Worm (Caenorhabditis elegans) whole organism, young adult: ENCODE measurements around the gene Y25C1A.8.

ENCODE experiments used
- B0035.1 ChIP-seq: sonication (generic microtip); optimal IDR thresholded peaks from 2 replicates; lab custom pipeline; 2016; ENCODE audit warnings: missing genetic modification characterization, mild to moderate bottlenecking, missing compliant biosample characterization, missing genotype, missing genetic modification reagents
- C06A6.2 ChIP-seq: fragments of 200-800 bp; sonication (Bioruptor generic); conservative IDR thresholded peaks from 2 replicates; pipeline ENCODE4 v1.3.6; 2022; ENCODE audit warnings: missing genetic modification characterization, missing compliant biosample characterization
- C17E4.6 ChIP-seq: fragments of 200-800 bp; sonication (Bioruptor generic); IDR thresholded peaks from 2 replicates; pipeline ENCODE4 v1.3.6; 2022; ENCODE audit warnings: missing genetic modification reagents, missing genetic modification characterization, missing compliant biosample characterization
- F22D6.2 ChIP-seq: sonication (generic microtip); optimal IDR thresholded peaks from 2 replicates; lab custom pipeline; 2016; ENCODE audit warnings: mild to moderate bottlenecking, missing genetic modification characterization, missing compliant biosample characterization
- F49E8.2 ChIP-seq: sonication (generic microtip); optimal IDR thresholded peaks from 3 replicates; lab custom pipeline; 2017; ENCODE audit warnings: missing genetic modification characterization, mild to moderate bottlenecking, missing compliant biosample characterization, antibody characterized with exemption, moderate library complexity; ENCODE audit not compliant: insufficient read depth
- K12H6.12 ChIP-seq: fragments of 200-800 bp; sonication (Bioruptor generic); optimal IDR thresholded peaks from 2 replicates; lab custom pipeline; 2018; ENCODE audit warnings: mild to moderate bottlenecking, missing genetic modification characterization, missing compliant biosample characterization
- Y53F4B.3 ChIP-seq: fragments of 200-800 bp; sonication (Bioruptor generic); IDR thresholded peaks from 2 replicates; pipeline ENCODE4 v1.3.6; 2022; ENCODE audit warnings: missing genetic modification reagents, missing genetic modification characterization, missing compliant biosample characterization
- Y95B8A.8 ChIP-seq: fragments of 200-800 bp; sonication (Bioruptor generic); IDR thresholded peaks from 2 replicates; pipeline ENCODE4 v1.3.6; 2022; ENCODE audit warnings: missing genetic modification reagents, missing genetic modification characterization, missing compliant biosample characterization
- ZK185.1 ChIP-seq: sonication (generic microtip); optimal IDR thresholded peaks from 2 replicates; lab custom pipeline; 2016; ENCODE audit warnings: mild to moderate bottlenecking, missing genetic modification characterization, missing compliant biosample characterization; ENCODE audit not compliant: poor library complexity, severe bottlenecking
- ama-1 ChIP-seq, 3 experiments: fragments of 150-350 bp in 1 of 3; sonication (generic microtip) in 2 of 3; optimal IDR thresholded peaks; 2 replicates each; lab custom pipeline; 2014 to 2018; ENCODE audit warnings: missing biosample characterization in 2 of 3, missing genetic modification characterization in 2 of 3, missing genetic modification reagents in 2 of 3
- aptf-2 ChIP-seq: fragments of 200-800 bp; sonication (Bioruptor generic); conservative IDR thresholded peaks from 2 replicates; pipeline ENCODE4 v1.3.6; 2022; ENCODE audit warnings: missing genetic modification reagents, missing genetic modification characterization, missing compliant biosample characterization
- aptf-3 ChIP-seq: fragments of 200-800 bp; sonication (Bioruptor generic); IDR thresholded peaks from 2 replicates; pipeline ENCODE4 v1.3.6; 2022; ENCODE audit warnings: missing genetic modification characterization, missing compliant biosample characterization
- atf-7 ChIP-seq: sonication (generic microtip); optimal IDR thresholded peaks from 2 replicates; lab custom pipeline; 2017; ENCODE audit warnings: mild to moderate bottlenecking, missing genetic modification characterization, missing compliant biosample characterization
- attf-3 ChIP-seq: fragments of 200-800 bp; sonication (Bioruptor generic); conservative IDR thresholded peaks from 2 replicates; pipeline ENCODE4 v1.3.6; 2022; ENCODE audit warnings: missing genetic modification reagents, missing genetic modification characterization, missing compliant biosample characterization
- attf-5 ChIP-seq: fragments of 200-800 bp; sonication (Bioruptor generic); optimal IDR thresholded peaks from 2 replicates; lab custom pipeline; 2018; ENCODE audit warnings: mild to moderate bottlenecking, missing genetic modification characterization, missing compliant biosample characterization
- attf-6 ChIP-seq: fragments of 200-800 bp; sonication (Bioruptor generic); IDR thresholded peaks from 2 replicates; pipeline ENCODE4 v1.3.6; 2022; ENCODE audit warnings: missing genetic modification reagents, missing genetic modification characterization, missing compliant biosample characterization
- bed-2 ChIP-seq: fragments of 200-800 bp; sonication (Bioruptor generic); IDR thresholded peaks from 2 replicates; pipeline ENCODE4 v1.3.6; 2022; ENCODE audit warnings: missing genetic modification reagents, missing genetic modification characterization, missing compliant biosample characterization
- cebp-2 ChIP-seq: fragments of 200-800 bp; sonication (Bioruptor generic); IDR thresholded peaks from 2 replicates; pipeline ENCODE4 v1.3.6; 2022; ENCODE audit warnings: missing genetic modification characterization, missing compliant biosample characterization
- dpl-1 ChIP-seq: fragments of 150-350 bp; optimal IDR thresholded peaks from 2 replicates; lab custom pipeline; 2014; ENCODE audit warnings: missing biosample characterization, missing genetic modification reagents, missing genetic modification characterization
- ekl-4 ChIP-seq: fragments of 200-800 bp; sonication (Bioruptor generic); IDR thresholded peaks from 2 replicates; pipeline ENCODE4 v1.3.6; 2022; ENCODE audit warnings: missing genetic modification reagents, missing genetic modification characterization, missing compliant biosample characterization
- gei-17 ChIP-seq: fragments of 200-800 bp; sonication (Bioruptor generic); optimal IDR thresholded peaks from 2 replicates; lab custom pipeline; 2018; ENCODE audit warnings: mild to moderate bottlenecking, missing genetic modification characterization, missing compliant biosample characterization
- hmg-1.2 ChIP-seq: fragments of 200-800 bp; sonication (Bioruptor generic); IDR thresholded peaks from 2 replicates; pipeline ENCODE4 v1.3.6; 2022; ENCODE audit warnings: missing genetic modification reagents, missing genetic modification characterization, missing compliant biosample characterization
- hmg-20 ChIP-seq: fragments of 200-800 bp; sonication (Bioruptor generic); IDR thresholded peaks from 2 replicates; pipeline ENCODE4 v1.3.6; 2022; ENCODE audit warnings: missing genetic modification reagents, missing genetic modification characterization, missing compliant biosample characterization
- lag-1 ChIP-seq: fragments of 200-800 bp; sonication (Bioruptor generic); IDR thresholded peaks from 2 replicates; pipeline ENCODE4 v1.3.6; 2022; ENCODE audit warnings: missing genetic modification reagents, missing genetic modification characterization, missing compliant biosample characterization
- let-607 ChIP-seq, 2 experiments: fragments of 200-800 bp in 1 of 2; sonication (Bioruptor generic) in 1 of 2; sonication (generic microtip) in 1 of 2; optimal IDR thresholded peaks; 2 replicates each; lab custom pipeline; 2016 to 2018; ENCODE audit warnings: mild to moderate bottlenecking in 2 of 2, missing compliant biosample characterization in 2 of 2, missing genetic modification characterization in 2 of 2, moderate library complexity in 2 of 2, missing genotype in 1 of 2
- lin-26 ChIP-seq: fragments of 200-800 bp; sonication (Bioruptor generic); IDR thresholded peaks from 2 replicates; pipeline ENCODE4 v1.3.6; 2022; ENCODE audit warnings: missing genetic modification reagents, missing genetic modification characterization, missing compliant biosample characterization
- lir-1 ChIP-seq: fragments of 200-800 bp; sonication (Bioruptor generic); conservative IDR thresholded peaks from 2 replicates; pipeline ENCODE4 v1.3.6; 2022; ENCODE audit warnings: missing genetic modification reagents, missing genetic modification characterization, missing compliant biosample characterization
- lsy-27 ChIP-seq: sonication (generic microtip); optimal IDR thresholded peaks from 2 replicates; lab custom pipeline; 2017; ENCODE audit warnings: missing genetic modification characterization, mild to moderate bottlenecking, missing compliant biosample characterization, antibody characterized with exemption, missing genotype, borderline replicate concordance; ENCODE audit not compliant: insufficient read depth
- nhr-120 ChIP-seq: fragments of 200-800 bp; sonication (Bioruptor generic); IDR thresholded peaks from 2 replicates; pipeline ENCODE4 v1.3.6; 2022; ENCODE audit warnings: missing genetic modification characterization, missing compliant biosample characterization
- nhr-179 ChIP-seq: sonication (generic microtip); optimal IDR thresholded peaks from 2 replicates; lab custom pipeline; 2016; ENCODE audit warnings: mild to moderate bottlenecking, missing genetic modification characterization, missing compliant biosample characterization
- nhr-80 ChIP-seq: sonication (generic microtip); optimal IDR thresholded peaks from 2 replicates; lab custom pipeline; 2016; ENCODE audit warnings: missing genetic modification characterization, missing compliant biosample characterization
- rcor-1 ChIP-seq: fragments of 200-800 bp; sonication (Bioruptor generic); IDR thresholded peaks from 2 replicates; pipeline ENCODE4 v1.3.6; 2022; ENCODE audit warnings: missing genetic modification reagents, missing genetic modification characterization, missing compliant biosample characterization
- rpc-1 ChIP-seq, 2 experiments: fragments of 150-350 bp in 1 of 2; sonication (generic microtip) in 1 of 2; optimal IDR thresholded peaks; 2 replicates each; lab custom pipeline; 2014 to 2018; ENCODE audit warnings: missing biosample characterization in 1 of 2, missing genetic modification characterization in 1 of 2, missing genetic modification reagents in 1 of 2, missing genotype in 1 of 2
- sdz-38 ChIP-seq: sonication (generic microtip); optimal IDR thresholded peaks from 2 replicates; lab custom pipeline; 2016; ENCODE audit warnings: missing genotype, missing genetic modification characterization, missing compliant biosample characterization
- snpc-1.3 ChIP-seq: sonication (generic microtip); optimal IDR thresholded peaks from 2 replicates; lab custom pipeline; 2017; ENCODE audit warnings: missing genetic modification characterization, mild to moderate bottlenecking, missing compliant biosample characterization, antibody characterized with exemption, moderate library complexity, missing genotype, missing genetic modification reagents; ENCODE audit not compliant: insufficient read depth
- snpc-3.4 ChIP-seq: sonication (generic microtip); optimal IDR thresholded peaks from 2 replicates; lab custom pipeline; 2017; ENCODE audit warnings: missing genetic modification characterization, mild to moderate bottlenecking, missing compliant biosample characterization, antibody characterized with exemption, moderate library complexity, missing genotype, missing genetic modification reagents
- sptf-2 ChIP-seq: fragments of 200-800 bp; sonication (Bioruptor generic); optimal IDR thresholded peaks from 2 replicates; lab custom pipeline; 2018; ENCODE audit warnings: mild to moderate bottlenecking, missing genetic modification characterization, missing compliant biosample characterization
- tbp1 ChIP-seq: fragments of 200-800 bp; sonication (Bioruptor generic); optimal IDR thresholded peaks from 2 replicates; lab custom pipeline; 2018; ENCODE audit warnings: mild to moderate bottlenecking, missing genetic modification characterization, missing compliant biosample characterization
- xnd-1 ChIP-seq: sonication (generic microtip); optimal IDR thresholded peaks from 2 replicates; lab custom pipeline; 2016; ENCODE audit warnings: missing genotype, missing genetic modification reagents, missing genetic modification characterization, missing compliant biosample characterization
- ztf-18 ChIP-seq: sonication (generic microtip); optimal IDR thresholded peaks from 2 replicates; lab custom pipeline; 2016; ENCODE audit warnings: missing genotype, mild to moderate bottlenecking, missing genetic modification characterization, missing compliant biosample characterization
- ztf-26 ChIP-seq: sonication (generic microtip); optimal IDR thresholded peaks from 2 replicates; lab custom pipeline; 2017; ENCODE audit warnings: missing genetic modification characterization, missing compliant biosample characterization
- ztf-6 ChIP-seq: fragments of 200-800 bp; sonication (Bioruptor generic); IDR thresholded peaks from 2 replicates; pipeline ENCODE4 v1.3.6; 2022; ENCODE audit warnings: missing genetic modification reagents, missing genetic modification characterization, missing compliant biosample characterization

Y25C1A.8 gene

DNA sequence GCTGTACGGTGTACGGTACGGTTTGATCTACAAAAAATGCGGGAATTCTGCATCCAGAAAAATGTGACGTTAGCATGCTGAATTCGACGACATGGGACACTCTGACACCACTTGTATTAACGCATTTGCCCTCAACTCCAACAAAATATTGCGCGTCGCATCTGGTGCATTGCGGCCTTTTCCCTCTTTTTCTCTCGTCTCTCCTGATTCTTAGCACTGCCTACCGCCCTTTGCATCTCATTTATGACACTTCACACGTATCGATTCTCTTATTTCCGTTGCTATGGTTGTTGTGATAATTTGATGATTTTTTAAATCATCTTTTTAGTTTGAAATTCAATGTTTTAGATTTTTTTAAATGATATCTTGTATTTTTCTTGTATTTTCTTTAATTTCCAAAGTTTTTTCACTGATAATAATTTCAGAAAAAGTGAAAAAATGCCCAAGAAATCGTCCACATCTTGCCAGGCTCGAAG is 42.2 kb upstream of the Y25C1A.8 start, which contains the start of gene T10D4.6:
Gene T10D4.6 (plus strand): TSS at position 426 of the 476 bp plus-strand sequence.
- TF ChIP-seq attf-5 (peak; percentile 83), atf-7 (tag; lab: Kevin White, UChicago) (no peak), hmg-1.2 (GFP tag; lab: Robert Waterston, UW) (peak; percentile 84; the same call in 1 of the 2 replicates)

ce11 chrII:3117471-3117870 is 40.7 kb upstream of the Y25C1A.8 start, which contains the start of gene T10D4.7:
Gene T10D4.7, plus strand, starts transcription at chrII:3117771.
- TF ChIP-seq attf-5 (no peak), sdz-38 (no peak), Y95B8A.8 (GFP tag; lab: Robert Waterston, UW) (no peak), dpl-1 (no peak), ztf-26 (tag; lab: Kevin White, UChicago) (no peak), xnd-1 (tag; lab: Kevin White, UChicago) (no peak), lsy-27 (tag; lab: Kevin White, UChicago) (no peak), ztf-6 (GFP tag; lab: Robert Waterston, UW) (no peak), Y53F4B.3 (GFP tag; lab: Robert Waterston, UW) (no peak), hmg-20 (GFP tag; lab: Robert Waterston, UW) (no peak), bed-2 (GFP tag; lab: Robert Waterston, UW) (no peak), ekl-4 (GFP tag; lab: Robert Waterston, UW) (no peak), B0035.1 (tag; lab: Kevin White, UChicago) (no peak), F49E8.2 (tag; lab: Kevin White, UChicago) (no peak), rpc-1 (optimal IDR thresholded peaks at IDR 0.05; lab: Kevin White, UChicago) (no peak), rpc-1 (tag; optimal IDR thresholded peaks at IDR 0.05; lab: Kevin White, UChicago) (no peak), sptf-2 (no peak), cebp-2 (no peak), F22D6.2 (tag; lab: Kevin White, UChicago) (no peak), let-607 (tag; optimal IDR thresholded peaks at IDR 0.05; lab: Kevin White, UChicago) (no peak)

DNA sequence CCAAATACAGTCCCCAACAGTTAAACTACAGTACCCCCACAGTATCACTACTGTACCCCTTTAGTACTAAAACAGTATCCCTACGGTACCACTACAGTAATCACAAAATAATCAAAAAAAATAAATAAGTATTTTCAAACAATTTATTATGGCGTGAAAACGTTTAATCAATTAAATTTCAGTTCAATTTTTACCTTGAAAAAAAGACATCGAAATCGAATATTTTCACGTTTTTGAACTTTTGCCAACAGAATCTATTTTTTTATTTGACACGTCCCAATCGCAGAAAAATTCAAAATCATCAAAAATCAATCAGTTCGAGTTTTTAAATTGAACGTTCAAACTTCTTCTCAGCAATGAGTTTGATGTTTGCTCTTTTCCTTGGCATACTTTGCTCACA is 37.2 kb upstream of the Y25C1A.8 start, which contains the start of gene clec-123:
Gene clec-123 (plus strand): TSS at position 301 of the 400 bp plus-strand sequence.
- TF ChIP-seq ztf-18 (tag; lab: Kevin White, UChicago) (no peak), C17E4.6 (no peak), snpc-1.3 (tag; lab: Kevin White, UChicago) (no peak), attf-6 (GFP tag; lab: Robert Waterston, UW) (no peak), lin-26 (GFP tag; lab: Robert Waterston, UW) (no peak), aptf-2 (GFP tag; lab: Robert Waterston, UW) (no peak)

- TF ChIP-seq attf-3 (no peak), ZK185.1 (tag; lab: Kevin White, UChicago) (no peak), F49E8.2 (tag; lab: Kevin White, UChicago) (no peak), aptf-3 (GFP tag; lab: Robert Waterston, UW) (no peak), ama-1 (optimal IDR thresholded peaks at IDR 0.05; lab: Kevin White, UChicago) (no peak), ama-1 (GFP tag; optimal IDR thresholded peaks at IDR 0.05; lab: Kevin White, UChicago) (no peak), hmg-1.2 (GFP tag; lab: Robert Waterston, UW) (peak; percentile 60), C06A6.2 (no peak), nhr-80 (tag; lab: Kevin White, UChicago) (no peak), rcor-1 (GFP tag; lab: Robert Waterston, UW) (no peak), gei-17 (no peak), snpc-3.4 (peak; percentile 32), nhr-179 (peak; percentile 18), Y53F4B.3 (GFP tag; lab: Robert Waterston, UW) (no peak), K12H6.12 (no peak), snpc-1.3 (tag; lab: Kevin White, UChicago) (no peak), nhr-120 (GFP tag; lab: Robert Waterston, UW) (no peak), lir-1 (no peak), lag-1 (GFP tag; lab: Robert Waterston, UW) (no peak), tbp1 (GFP tag; lab: Kevin White, UChicago) (no peak)
These were observed 36.5 kb upstream of the Y25C1A.8 start for ce11 chrII:3113289-3113688.
